Fruit fly (Drosophila melanogaster) whole organism: Measurements from ENCODE around the gene CG7202.

Experiments
- CG8478 ChIP-seq: fragments of >200 bp; optimal IDR thresholded peaks from 2 replicates; lab custom pipeline; 2018; ENCODE audit warnings: inconsistent platforms
- Dll ChIP-seq: fragments of >200 bp; optimal IDR thresholded peaks from 2 replicates; lab custom pipeline; 2017
- EcR ChIP-seq, 2 experiments: fragments of >200 bp; optimal IDR thresholded peaks; 2 replicates each; lab custom pipeline; 2017; ENCODE audit warnings: missing biosample characterization in 2 of 2, missing genetic modification characterization in 2 of 2, missing genetic modification reagents in 2 of 2
- pan ChIP-seq: fragments of >200 bp; optimal IDR thresholded peaks from 2 replicates; lab custom pipeline; 2017
- psq ChIP-seq: fragments of >200 bp; optimal IDR thresholded peaks from 2 replicates; lab custom pipeline; 2017
- usp ChIP-seq: fragments of >200 bp; optimal IDR thresholded peaks from 2 replicates; lab custom pipeline; 2017; ENCODE audit warnings: missing biosample characterization, missing genetic modification characterization, mixed read lengths

The CG7202 gene

DNA sequence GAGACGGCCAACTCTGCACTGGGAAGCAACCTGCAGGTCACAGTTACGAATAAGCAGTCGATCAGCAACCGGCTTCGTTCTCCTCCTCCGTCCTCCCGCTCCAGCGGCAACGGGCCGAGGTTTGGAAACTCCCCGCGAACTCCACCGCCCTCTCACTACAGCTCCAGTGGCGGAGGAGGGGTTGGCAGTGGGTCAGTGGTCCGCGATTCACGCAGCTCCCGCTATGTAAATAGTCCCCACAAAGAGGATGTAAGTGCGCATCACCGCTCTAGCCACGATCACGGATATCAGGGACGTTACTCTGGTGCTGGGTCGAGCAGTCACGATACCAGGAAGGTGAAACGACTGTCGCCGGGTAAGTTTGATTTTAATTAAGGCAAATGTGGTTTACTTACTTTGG, 25.8 kb upstream of the CG7202 start:
- TF ChIP-seq pan (lab: Kevin White, UChicago): no peak
- no peak for TF ChIP-seq EcR (GFP tag; optimal IDR thresholded peaks at IDR 0.05; lab: Kevin White, UChicago)
- no peak for TF ChIP-seq CG8478 (lab: Kevin White, UChicago)
- TF ChIP-seq psq (lab: Kevin White, UChicago): no peak
- no peak for TF ChIP-seq Dll (lab: Kevin White, UChicago)
- no peak for TF ChIP-seq usp (GFP tag; lab: Kevin White, UChicago)

DNA sequence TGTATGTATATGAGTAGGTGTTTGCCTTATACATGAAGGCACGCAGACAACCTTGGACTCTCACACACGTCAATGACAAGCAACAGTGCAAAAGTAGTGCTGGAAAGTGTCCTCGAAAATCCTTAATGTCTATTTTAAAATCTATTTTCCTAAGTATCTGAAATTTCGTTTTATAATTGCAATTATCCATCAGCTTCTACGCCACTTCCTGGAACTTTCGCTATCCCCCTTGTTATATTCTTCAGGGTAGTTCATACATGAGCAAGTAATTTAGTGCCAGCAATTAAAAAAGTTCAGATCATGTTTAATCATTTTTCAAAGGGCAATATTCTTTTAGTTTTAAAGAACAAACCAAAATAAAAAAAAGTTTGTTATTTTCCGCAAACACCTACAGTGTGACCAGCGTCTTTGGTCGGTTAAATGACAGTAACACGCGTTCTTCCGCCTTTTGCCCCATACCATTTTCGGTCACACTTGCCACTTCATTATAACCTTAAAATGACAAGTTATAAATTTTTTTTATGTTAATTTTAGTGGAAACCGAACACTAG, 24.2 kb upstream of the CG7202 start:
- TF ChIP-seq EcR (GFP tag; optimal IDR thresholded peaks at IDR 0.05; lab: Kevin White, UChicago) (no peak), psq (lab: Kevin White, UChicago) (no peak), Dll (lab: Kevin White, UChicago) (no peak), pan (lab: Kevin White, UChicago) (no peak), usp (GFP tag; lab: Kevin White, UChicago) (no peak), CG8478 (lab: Kevin White, UChicago) (no peak)

DNA sequence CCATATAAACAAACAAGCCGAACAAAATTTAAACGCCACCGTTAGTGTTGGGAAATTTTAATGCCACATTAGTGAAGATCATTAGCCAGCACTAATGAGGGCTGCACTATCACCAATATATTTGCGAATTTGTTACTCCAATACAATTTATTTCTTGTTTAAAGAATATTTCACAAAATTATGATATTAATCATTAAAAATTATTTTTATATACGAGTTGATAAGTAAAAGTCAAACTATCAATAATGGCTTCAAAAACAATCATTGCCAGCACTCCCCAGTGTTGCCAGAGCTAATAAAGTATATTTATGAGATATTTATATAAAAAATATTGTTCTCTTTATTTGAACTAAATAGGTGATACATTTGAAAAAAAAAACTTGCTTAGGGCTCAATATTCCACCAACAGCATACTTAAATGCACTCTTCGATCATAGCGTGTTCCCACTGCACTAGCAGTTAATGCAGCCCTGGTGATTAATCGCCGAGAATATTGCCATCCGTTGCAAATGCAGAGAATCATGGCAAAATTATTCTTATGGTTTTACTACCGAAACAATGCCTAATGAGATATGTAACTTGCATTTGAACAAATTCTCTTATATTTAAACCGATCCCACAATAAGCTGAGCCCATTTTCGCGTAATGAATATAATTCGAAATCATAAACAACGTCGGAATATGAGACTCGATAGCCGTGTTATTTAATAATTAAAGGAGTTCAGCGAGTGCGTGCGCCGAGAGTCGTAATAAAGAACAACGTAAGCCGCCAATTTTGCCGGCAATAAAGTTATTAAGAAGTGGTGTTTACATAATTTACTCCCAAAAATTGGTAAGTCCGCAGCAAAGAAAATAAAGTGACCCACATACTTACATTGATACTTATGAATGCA, 23.5 kb upstream of the CG7202 start, which contains the start of the genes SAK and Cdk12:
Gene SAK, minus strand, starts transcription at position 65 of the 893 bp plus-strand sequence.
Gene Cdk12, plus strand, starts transcription at position 484 of the 893 bp plus-strand sequence.
- no peak for TF ChIP-seq pan (lab: Kevin White, UChicago)
- TF ChIP-seq CG8478 (lab: Kevin White, UChicago): no peak
- no peak for TF ChIP-seq usp (GFP tag; lab: Kevin White, UChicago)
- TF ChIP-seq psq (lab: Kevin White, UChicago): no peak
- no peak for TF ChIP-seq EcR (GFP tag; optimal IDR thresholded peaks at IDR 0.05; lab: Kevin White, UChicago)
- TF ChIP-seq Dll (lab: Kevin White, UChicago): no peak

DNA sequence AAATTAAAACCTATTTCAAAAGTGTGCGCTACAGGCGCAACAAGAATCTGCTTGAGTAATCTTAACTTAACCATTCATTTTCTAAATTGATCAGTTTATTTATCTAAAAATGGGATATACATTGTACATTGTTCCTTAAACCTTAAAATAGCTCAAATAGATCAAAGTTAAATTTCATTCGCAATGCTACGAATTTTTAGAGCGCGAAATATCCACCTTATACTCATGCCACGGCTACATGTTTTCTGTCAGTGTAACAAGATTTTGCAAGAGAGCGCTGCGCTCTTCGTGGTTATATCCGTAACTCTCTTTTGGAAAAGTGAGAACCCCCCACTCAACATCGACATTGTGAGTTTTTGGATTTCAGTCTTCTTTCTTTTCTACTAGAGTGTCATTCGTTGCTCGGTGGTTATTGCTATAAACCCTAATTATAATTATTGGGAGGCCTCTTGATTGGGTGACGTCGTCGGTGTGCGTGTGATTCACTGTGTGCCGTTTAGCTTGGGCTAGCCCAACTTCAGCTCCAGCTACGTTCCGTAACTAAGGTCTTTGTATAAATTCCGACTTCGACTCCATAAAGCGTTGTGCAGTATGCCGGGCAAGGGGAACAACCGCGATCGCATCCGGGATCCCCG, 17.0 kb upstream of the CG7202 start:
- TF ChIP-seq usp (GFP tag; lab: Kevin White, UChicago) (no peak), EcR (GFP tag; optimal IDR thresholded peaks at IDR 0.05; lab: Kevin White, UChicago) (no peak), pan (lab: Kevin White, UChicago) (no peak), CG8478 (lab: Kevin White, UChicago) (no peak), psq (lab: Kevin White, UChicago) (no peak), Dll (lab: Kevin White, UChicago) (no peak)

DNA sequence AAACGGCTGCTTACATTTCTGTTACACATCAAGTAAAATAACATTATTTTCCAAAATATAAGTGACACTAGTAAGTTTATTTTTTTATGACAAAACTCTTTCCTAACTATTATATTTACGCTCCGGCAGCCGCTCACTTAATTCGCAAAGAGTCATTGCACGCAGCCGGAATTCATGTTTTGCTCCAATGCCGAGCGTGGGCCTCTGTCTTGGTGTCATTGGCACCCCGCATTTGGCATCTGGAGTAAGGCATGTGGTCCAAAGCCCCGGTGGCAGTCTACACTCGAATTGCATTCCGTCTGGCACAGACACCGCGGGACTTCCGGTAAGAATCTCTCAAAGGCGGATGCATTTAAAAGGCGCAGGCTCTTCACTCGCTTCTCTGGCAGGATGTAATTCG, 16.0 kb upstream of the CG7202 start:
- TF ChIP-seq EcR (GFP tag; optimal IDR thresholded peaks at IDR 0.05; lab: Kevin White, UChicago) (peak in 1 of 2 experiments; percentile 57), usp (GFP tag; lab: Kevin White, UChicago) (no peak)

DNA sequence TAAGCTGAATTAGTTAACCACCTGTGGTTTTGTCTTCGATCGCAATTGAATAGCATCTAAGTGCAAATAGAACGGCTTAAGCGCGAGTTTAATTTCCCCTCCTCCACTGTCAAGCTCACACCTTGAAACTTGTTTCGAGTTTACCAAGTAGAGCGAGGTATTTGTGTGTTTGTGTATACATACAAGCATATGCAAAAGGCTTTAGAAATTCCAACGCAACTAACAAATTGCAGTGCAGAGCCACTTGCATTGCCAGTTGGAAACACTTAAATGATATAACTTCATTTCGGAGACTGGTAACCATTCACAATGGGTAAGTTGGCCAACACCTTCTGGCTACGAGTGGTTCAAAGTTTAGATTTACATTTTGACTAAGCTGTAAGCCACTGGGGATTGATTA, 15.4 kb upstream of the CG7202 start:
- TF ChIP-seq pan (lab: Kevin White, UChicago): peak; percentile 7
- TF ChIP-seq psq (lab: Kevin White, UChicago): no peak
- no peak for TF ChIP-seq Dll (lab: Kevin White, UChicago)
- no peak for TF ChIP-seq EcR (GFP tag; optimal IDR thresholded peaks at IDR 0.05; lab: Kevin White, UChicago)
- no peak for TF ChIP-seq CG8478 (lab: Kevin White, UChicago)

DNA sequence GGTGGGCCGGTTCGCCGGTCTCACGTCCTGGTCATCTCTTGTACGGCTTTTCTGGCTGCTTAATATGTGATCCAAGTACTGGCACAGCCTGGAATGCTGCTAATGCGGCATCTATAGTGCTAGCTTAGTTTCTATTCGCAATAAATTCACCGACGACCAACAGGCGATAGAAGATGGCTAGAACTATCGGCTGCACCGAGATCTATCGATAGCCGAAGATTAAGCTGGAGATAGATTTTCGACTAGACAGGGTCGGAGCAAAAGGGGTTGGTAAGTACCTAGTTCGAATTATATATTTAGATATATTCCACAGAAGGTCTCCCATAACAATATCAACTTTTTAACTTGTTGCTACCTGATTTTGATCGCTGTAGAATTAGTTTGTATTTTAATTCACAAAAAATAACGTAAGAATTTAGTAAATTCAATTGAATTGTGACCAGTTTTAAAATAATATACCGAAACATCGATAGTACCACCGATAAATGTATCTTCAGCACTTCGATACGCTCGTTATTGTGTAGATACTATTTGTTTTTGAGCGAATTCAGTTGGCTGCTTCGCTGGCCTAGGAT, 14.9 kb upstream of the CG7202 start, which contains the start of the genes Glg1 and M6:
Gene Glg1, minus strand, starts transcription at position 185 of the 575 bp plus-strand sequence.
Gene M6, plus strand, starts transcription at position 499 of the 575 bp plus-strand sequence.
- TF ChIP-seq pan (lab: Kevin White, UChicago) (no peak), CG8478 (lab: Kevin White, UChicago) (no peak), Dll (lab: Kevin White, UChicago) (no peak), usp (GFP tag; lab: Kevin White, UChicago) (no peak), psq (lab: Kevin White, UChicago) (no peak), EcR (GFP tag; optimal IDR thresholded peaks at IDR 0.05; lab: Kevin White, UChicago) (no peak)

DNA sequence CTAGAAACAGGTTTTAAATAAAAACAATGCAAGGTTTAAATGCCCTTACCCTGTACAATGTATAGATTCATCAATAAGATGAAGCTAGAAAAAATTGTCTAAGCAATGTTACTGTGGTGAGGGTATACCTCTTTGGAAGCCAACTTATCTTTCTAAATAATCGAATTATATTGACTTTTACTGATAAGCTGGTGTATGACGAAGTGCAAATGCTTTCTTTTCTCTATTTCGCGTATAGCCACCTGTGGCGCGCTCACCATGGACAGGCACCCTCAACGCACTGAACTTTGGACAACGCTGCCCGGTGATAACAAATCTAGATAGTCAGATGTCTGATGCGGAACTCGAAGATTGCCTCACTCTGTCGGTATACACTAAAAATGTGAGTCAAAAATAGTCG, 9.4 kb upstream of the CG7202 start:
- TF ChIP-seq EcR (GFP tag; optimal IDR thresholded peaks at IDR 0.05; lab: Kevin White, UChicago): no peak
- no peak for TF ChIP-seq psq (lab: Kevin White, UChicago)
- no peak for TF ChIP-seq pan (lab: Kevin White, UChicago)
- TF ChIP-seq usp (GFP tag; lab: Kevin White, UChicago): no peak
- no peak for TF ChIP-seq CG8478 (lab: Kevin White, UChicago)
- no peak for TF ChIP-seq Dll (lab: Kevin White, UChicago)

DNA sequence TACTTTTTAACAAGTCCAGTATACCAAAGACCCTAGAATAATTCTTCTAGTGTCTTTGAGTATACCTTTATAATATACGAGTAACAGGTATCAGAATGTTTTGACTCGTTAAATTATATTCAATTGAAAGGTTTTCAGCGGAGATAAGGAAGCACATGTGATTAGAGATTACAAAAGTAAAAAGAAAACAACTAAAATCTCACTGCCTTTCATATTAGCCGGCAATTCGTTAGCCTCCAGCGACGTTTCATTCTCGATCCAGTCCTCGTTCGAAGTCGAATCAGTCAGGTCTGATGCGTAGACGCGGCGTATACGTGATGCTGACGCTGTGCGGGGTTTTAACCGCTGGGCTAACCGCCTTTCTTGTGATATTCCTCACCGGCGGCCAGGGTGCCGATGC, 8.6 kb upstream of the CG7202 start, which contains the start of gene Est-Q:
Gene Est-Q, plus strand, starts transcription at position 250 of the 400 bp plus-strand sequence.
- no peak for TF ChIP-seq pan (lab: Kevin White, UChicago)
- TF ChIP-seq CG8478 (lab: Kevin White, UChicago): no peak
- TF ChIP-seq psq (lab: Kevin White, UChicago): no peak
- TF ChIP-seq Dll (lab: Kevin White, UChicago): no peak
- no peak for TF ChIP-seq EcR (GFP tag; optimal IDR thresholded peaks at IDR 0.05; lab: Kevin White, UChicago)
- TF ChIP-seq usp (GFP tag; lab: Kevin White, UChicago): no peak

DNA sequence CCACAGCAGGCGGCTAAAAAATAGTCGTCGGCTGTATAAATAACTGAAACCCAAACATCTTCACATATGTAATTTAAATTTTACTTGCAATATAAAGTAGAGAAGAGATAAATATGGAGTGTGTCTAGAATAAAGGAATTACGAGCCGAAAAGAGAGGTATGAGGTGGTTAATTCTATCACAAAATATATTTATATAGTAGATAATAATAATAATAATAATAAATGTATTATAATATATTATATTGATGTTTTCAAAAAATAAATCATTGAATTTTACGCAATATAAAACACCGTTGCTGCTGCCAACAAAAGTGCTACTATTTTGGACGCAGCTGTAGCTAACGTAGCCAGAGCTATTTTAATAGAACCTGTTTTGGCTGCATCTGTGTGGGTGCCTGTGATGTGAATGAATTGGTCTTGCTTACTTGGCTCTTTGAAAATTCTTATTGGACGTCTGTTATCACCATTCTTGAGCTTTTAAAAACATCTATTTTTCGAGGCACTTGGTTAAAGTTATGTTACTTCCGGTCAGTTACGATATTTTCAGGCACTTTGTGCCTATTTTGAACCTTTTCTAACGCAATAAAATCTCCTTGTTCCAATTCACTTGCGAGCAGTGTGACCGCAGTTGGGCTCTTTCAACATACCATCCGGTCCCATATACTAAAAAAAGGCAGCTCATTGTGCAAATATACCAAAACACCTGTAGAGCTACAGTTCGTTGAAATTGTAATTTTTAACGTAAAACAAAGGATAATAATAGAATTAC, 4.5 kb upstream of the CG7202 start, which contains the start of gene Hr78:
Gene Hr78, minus strand, starts transcription at position 630 of the 770 bp plus-strand sequence.
- TF ChIP-seq pan (lab: Kevin White, UChicago) (no peak), CG8478 (lab: Kevin White, UChicago) (no peak), Dll (lab: Kevin White, UChicago) (no peak), usp (GFP tag; lab: Kevin White, UChicago) (no peak), psq (lab: Kevin White, UChicago) (no peak), EcR (GFP tag; optimal IDR thresholded peaks at IDR 0.05; lab: Kevin White, UChicago) (no peak)
